Fruit fly (Drosophila melanogaster) whole organism, pupa: ENCODE results near the gene CG11902.

Experiments
- CG14655 ChIP-seq: fragments of 200-800 bp; sonication (Bioruptor generic); optimal IDR thresholded peaks from 3 replicates; lab custom pipeline; 2017; ENCODE audit warnings: mild to moderate bottlenecking, missing biosample characterization, missing genetic modification reagents, missing genetic modification characterization
- CG17806 ChIP-seq: fragments of 200-800 bp; sonication (Bioruptor generic); optimal IDR thresholded peaks from 2 replicates; lab custom pipeline; 2018; ENCODE audit warnings: missing biosample characterization, mild to moderate bottlenecking, missing genetic modification characterization, moderate library complexity
- CG32121 ChIP-seq: fragments of 200-800 bp; sonication (Bioruptor generic); IDR thresholded peaks from 2 replicates; pipeline ENCODE4 v1.3.6; 2022; ENCODE audit warnings: missing biosample characterization, missing genetic modification characterization
- Ets98B ChIP-seq: fragments of 200-800 bp; sonication (Bioruptor generic); IDR thresholded peaks from 2 replicates; pipeline ENCODE4 v1.3.6; 2022; ENCODE audit warnings: missing biosample characterization, missing genetic modification characterization

dm6 chr3R:25318011-25318410 is 17.0 kb upstream of the CG11902 start, which contains the start of gene CG10553:
- TF ChIP-seq CG14655 (GFP tag; lab: Kevin White, UChicago) (no peak), Ets98B (GFP tag; lab: Robert Waterston, UW) (no peak), CG17806 (no peak), CG32121 (GFP tag; lab: Robert Waterston, UW) (no peak)
